Fruit fly (Drosophila melanogaster) whole organism, embryonic: Measurements from ENCODE around the gene CG44008.

ENCODE experiments used
- Adf1 ChIP-seq: fragments of 200-800 bp; sonication (Bioruptor generic); IDR thresholded peaks from 2 replicates; pipeline ENCODE4 v1.3.6; 2022; ENCODE audit warnings: missing biosample characterization, missing genetic modification characterization
- Aef1 ChIP-seq: fragments of 200-800 bp; sonication (Bioruptor generic); IDR thresholded peaks from 3 replicates; pipeline ENCODE4 v1.3.6; 2022; ENCODE audit warnings: missing biosample characterization, missing genetic modification characterization
- B-H2 ChIP-seq: fragments of 200-800 bp; sonication (Bioruptor generic); optimal IDR thresholded peaks from 2 replicates; lab custom pipeline; 2018; ENCODE audit warnings: missing biosample characterization, mild to moderate bottlenecking, missing genetic modification characterization
- BEAF-32 ChIP-seq: fragments of 200-800 bp; sonication (Bioruptor generic); optimal IDR thresholded peaks from 3 replicates; lab custom pipeline; 2017; ENCODE audit warnings: missing biosample characterization, missing genetic modification characterization, mild to moderate bottlenecking, moderate library complexity, missing genetic modification reagents
- Bgb ChIP-seq: fragments of 200-800 bp; sonication (Bioruptor generic); IDR thresholded peaks from 2 replicates; pipeline ENCODE4 v1.3.6; 2022; ENCODE audit warnings: missing biosample characterization, missing genetic modification characterization; ENCODE audit not compliant: partially characterized antibody
- CG10366 ChIP-seq: fragments of 200-800 bp; sonication (Bioruptor generic); IDR thresholded peaks from 2 replicates; pipeline ENCODE4 v1.3.6; 2022; ENCODE audit warnings: missing biosample characterization, missing genetic modification characterization
- CG10431 ChIP-seq: fragments of 200-800 bp; sonication (Bioruptor generic); optimal IDR thresholded peaks from 3 replicates; lab custom pipeline; 2018; ENCODE audit warnings: missing biosample characterization, mild to moderate bottlenecking, missing genetic modification characterization
- CG12219 ChIP-seq: fragments of 200-800 bp; sonication (Bioruptor generic); optimal IDR thresholded peaks from 3 replicates; lab custom pipeline; 2018; ENCODE audit warnings: missing biosample characterization, mild to moderate bottlenecking, missing genetic modification characterization
- CG13424 ChIP-seq: fragments of 200-800 bp; sonication (Bioruptor generic); optimal IDR thresholded peaks from 2 replicates; lab custom pipeline; 2019; ENCODE audit warnings: missing biosample characterization, mild to moderate bottlenecking, missing genetic modification characterization, moderate library complexity
- CG15073 ChIP-seq: fragments of 200-800 bp; sonication (Bioruptor generic); optimal IDR thresholded peaks from 2 replicates; lab custom pipeline; 2016; ENCODE audit warnings: missing biosample characterization, missing genetic modification characterization
- CG2116 ChIP-seq: fragments of 200-800 bp; sonication (Bioruptor generic); optimal IDR thresholded peaks from 3 replicates; lab custom pipeline; 2018; ENCODE audit warnings: missing biosample characterization, mild to moderate bottlenecking, missing genetic modification characterization
- CG2120 ChIP-seq: fragments of 200-800 bp; sonication (Bioruptor generic); optimal IDR thresholded peaks from 3 replicates; lab custom pipeline; 2016; ENCODE audit warnings: missing biosample characterization, missing genetic modification characterization
- CG2875 ChIP-seq: fragments of 200-800 bp; sonication (Bioruptor generic); optimal IDR thresholded peaks from 2 replicates; lab custom pipeline; 2017; ENCODE audit warnings: missing biosample characterization, mild to moderate bottlenecking, missing genetic modification characterization, missing genetic modification reagents
- CG31365 ChIP-seq: fragments of 200-800 bp; sonication (Bioruptor generic); optimal IDR thresholded peaks from 2 replicates; lab custom pipeline; 2018; ENCODE audit warnings: missing biosample characterization, mild to moderate bottlenecking, missing genetic modification characterization
- CG3281 ChIP-seq: fragments of 200-800 bp; sonication (Bioruptor generic); optimal IDR thresholded peaks from 3 replicates; lab custom pipeline; 2017; ENCODE audit warnings: missing biosample characterization, mild to moderate bottlenecking, missing genetic modification characterization
- CG33213 ChIP-seq: fragments of 200-800 bp; sonication (Bioruptor generic); optimal IDR thresholded peaks from 3 replicates; lab custom pipeline; 2016; ENCODE audit warnings: missing biosample characterization, missing genetic modification characterization
- CG3726 ChIP-seq: fragments of 200-800 bp; sonication (Bioruptor generic); IDR thresholded peaks from 3 replicates; pipeline ENCODE4, ENCODE4 v1.3.6; 2022; ENCODE audit warnings: missing biosample characterization, missing genetic modification characterization
- CG7839 ChIP-seq: fragments of 200-800 bp; sonication (Bioruptor generic); optimal IDR thresholded peaks from 3 replicates; lab custom pipeline; 2018; ENCODE audit warnings: missing biosample characterization, mild to moderate bottlenecking, missing genetic modification characterization, moderate library complexity
- CG8924 ChIP-seq: fragments of 200-800 bp; optimal IDR thresholded peaks from 3 replicates; lab custom pipeline; 2019; ENCODE audit warnings: missing biosample characterization, mild to moderate bottlenecking, missing genetic modification characterization, moderate library complexity
- E2f1 ChIP-seq: fragments of 200-800 bp; sonication (Bioruptor generic); IDR thresholded peaks from 2 replicates; pipeline ENCODE4 v1.3.6; 2022; ENCODE audit warnings: missing biosample characterization, missing genetic modification characterization
- ERR ChIP-seq: fragments of 200-800 bp; sonication (Bioruptor generic); optimal IDR thresholded peaks from 2 replicates; lab custom pipeline; 2016; ENCODE audit warnings: missing biosample characterization, missing genetic modification characterization
- Fer3 ChIP-seq: fragments of 200-800 bp; sonication (Bioruptor generic); optimal IDR thresholded peaks from 2 replicates; lab custom pipeline; 2018; ENCODE audit warnings: missing biosample characterization, mild to moderate bottlenecking, missing genetic modification characterization, moderate library complexity
- Med ChIP-seq: fragments of 200-800 bp; sonication (Bioruptor generic); peaks from one replicate; lab custom pipeline; 2016; ENCODE audit warnings: missing biosample characterization, missing genetic modification characterization, mild to moderate bottlenecking, inconsistent platforms, moderate library complexity
- Nf-YC ChIP-seq: fragments of 200-800 bp; optimal IDR thresholded peaks from 3 replicates; lab custom pipeline; 2019; ENCODE audit warnings: missing biosample characterization, mild to moderate bottlenecking, missing genetic modification characterization, moderate library complexity
- Ravus ChIP-seq: fragments of 200-800 bp; sonication (Bioruptor generic); IDR thresholded peaks from 2 replicates; pipeline ENCODE4 v1.3.6; 2022; ENCODE audit warnings: missing biosample characterization, missing genetic modification characterization
- Sox100B ChIP-seq: fragments of 200-800 bp; sonication (Bioruptor generic); optimal IDR thresholded peaks from 3 replicates; lab custom pipeline; 2018; ENCODE audit warnings: missing biosample characterization, mild to moderate bottlenecking, missing genetic modification characterization
- Usf ChIP-seq: fragments of 200-800 bp; sonication (Bioruptor generic); optimal IDR thresholded peaks from 2 replicates; lab custom pipeline; 2017; ENCODE audit warnings: missing genotype, missing biosample characterization, missing genetic modification characterization
- Xbp1 ChIP-seq: fragments of 200-800 bp; sonication (Bioruptor generic); optimal IDR thresholded peaks from 3 replicates; lab custom pipeline; 2016; ENCODE audit warnings: missing biosample characterization, mild to moderate bottlenecking, missing genetic modification characterization
- ab ChIP-seq: fragments of 200-800 bp; sonication (Bioruptor generic); optimal IDR thresholded peaks from 2 replicates; lab custom pipeline; 2016; ENCODE audit warnings: missing biosample characterization, missing genetic modification characterization
- cad ChIP-seq: fragments of >200 bp; optimal IDR thresholded peaks from 2 replicates; lab custom pipeline; 2017; ENCODE audit warnings: missing biosample characterization, missing genetic modification characterization
- crc ChIP-seq: fragments of 200-800 bp; sonication (Bioruptor generic); optimal IDR thresholded peaks from 2 replicates; lab custom pipeline; 2016; ENCODE audit warnings: missing biosample characterization, missing genetic modification characterization
- dm ChIP-seq: fragments of 200-800 bp; sonication (Bioruptor generic); optimal IDR thresholded peaks from 3 replicates; lab custom pipeline; 2016; ENCODE audit warnings: missing biosample characterization, missing genetic modification characterization
- dmrt99B ChIP-seq: fragments of 200-800 bp; sonication (Bioruptor generic); optimal IDR thresholded peaks from 2 replicates; lab custom pipeline; 2018; ENCODE audit warnings: missing biosample characterization, mild to moderate bottlenecking, missing genetic modification characterization, moderate library complexity
- emc ChIP-seq: fragments of 200-800 bp; sonication (Bioruptor generic); optimal IDR thresholded peaks from 2 replicates; lab custom pipeline; 2016; ENCODE audit warnings: missing biosample characterization, missing genetic modification characterization
- fd64A ChIP-seq: fragments of 200-800 bp; sonication (Bioruptor generic); optimal IDR thresholded peaks from 3 replicates; lab custom pipeline; 2018; ENCODE audit warnings: missing biosample characterization, mild to moderate bottlenecking, missing genetic modification characterization
- gcm2 ChIP-seq: fragments of 200-800 bp; sonication (Bioruptor generic); optimal IDR thresholded peaks from 2 replicates; lab custom pipeline; 2016; ENCODE audit warnings: missing biosample characterization, missing genetic modification characterization
- gem ChIP-seq: fragments of 200-800 bp; sonication (Bioruptor generic); optimal IDR thresholded peaks from 2 replicates; lab custom pipeline; 2019; ENCODE audit warnings: missing biosample characterization, mild to moderate bottlenecking, missing genetic modification characterization, moderate library complexity
- gsb-n ChIP-seq: fragments of 200-800 bp; sonication (Bioruptor generic); optimal IDR thresholded peaks from 3 replicates; lab custom pipeline; 2018; ENCODE audit warnings: missing biosample characterization, mild to moderate bottlenecking, missing genetic modification characterization
- h ChIP-seq: fragments of >200 bp; optimal IDR thresholded peaks from 2 replicates; lab custom pipeline; 2017
- her ChIP-seq: fragments of 200-800 bp; sonication (Bioruptor generic); optimal IDR thresholded peaks from 2 replicates; lab custom pipeline; 2016; ENCODE audit warnings: missing biosample characterization, missing genetic modification characterization
- inv ChIP-seq: fragments of 200-800 bp; sonication (Bioruptor generic); IDR thresholded peaks from 2 replicates; pipeline ENCODE4 v1.3.6; 2022; ENCODE audit warnings: missing biosample characterization, missing genetic modification characterization; ENCODE audit not compliant: partially characterized antibody
- onecut ChIP-seq: fragments of 200-800 bp; sonication (Bioruptor generic); IDR thresholded peaks from 2 replicates; pipeline ENCODE4 v1.3.6; 2022; ENCODE audit warnings: missing biosample characterization, missing genetic modification characterization
- pb ChIP-seq: fragments of 200-800 bp; sonication (Bioruptor generic); optimal IDR thresholded peaks from 3 replicates; lab custom pipeline; 2016; ENCODE audit warnings: missing biosample characterization, missing genetic modification characterization
- pum ChIP-seq: fragments of 200-800 bp; sonication (Bioruptor generic); optimal IDR thresholded peaks from 2 replicates; lab custom pipeline; 2016; ENCODE audit warnings: missing biosample characterization, missing genetic modification characterization
- pzg ChIP-seq: fragments of 200-800 bp; sonication (Bioruptor generic); optimal IDR thresholded peaks from 3 replicates; lab custom pipeline; 2018; ENCODE audit warnings: missing biosample characterization, mild to moderate bottlenecking, missing genetic modification characterization, moderate library complexity
- sc ChIP-seq, 3 experiments: fragments of >200 bp in 2 of 3; fragments of 200-800 bp in 1 of 3; sonication (Bioruptor generic) in 1 of 3; optimal IDR thresholded peaks; 2 replicates in 2 of 3; 3 replicates in 1 of 3; lab custom pipeline; 2017; ENCODE audit warnings: mild to moderate bottlenecking in 1 of 3, missing biosample characterization in 1 of 3, missing genetic modification characterization in 1 of 3, missing genetic modification reagents in 1 of 3
- stwl ChIP-seq: fragments of 200-800 bp; sonication (Bioruptor generic); optimal IDR thresholded peaks from 3 replicates; lab custom pipeline; 2018; ENCODE audit warnings: missing biosample characterization, mild to moderate bottlenecking, missing genetic modification characterization, moderate library complexity
- sug ChIP-seq: fragments of 200-800 bp; optimal IDR thresholded peaks from 2 replicates; lab custom pipeline; 2019; ENCODE audit warnings: missing biosample characterization, mild to moderate bottlenecking, missing genetic modification characterization, moderate library complexity
- vnd ChIP-seq: fragments of 200-800 bp; sonication (Bioruptor generic); IDR thresholded peaks from 3 replicates; pipeline ENCODE4 v1.3.6; 2022; ENCODE audit warnings: missing biosample characterization, missing genetic modification characterization; ENCODE audit not compliant: partially characterized antibody
- zfh1 ChIP-seq: fragments of 200-800 bp; sonication (Bioruptor generic); IDR thresholded peaks from 3 replicates; pipeline ENCODE4 v1.3.6; 2022; ENCODE audit warnings: missing biosample characterization, missing genetic modification characterization

CG44008 gene

DNA sequence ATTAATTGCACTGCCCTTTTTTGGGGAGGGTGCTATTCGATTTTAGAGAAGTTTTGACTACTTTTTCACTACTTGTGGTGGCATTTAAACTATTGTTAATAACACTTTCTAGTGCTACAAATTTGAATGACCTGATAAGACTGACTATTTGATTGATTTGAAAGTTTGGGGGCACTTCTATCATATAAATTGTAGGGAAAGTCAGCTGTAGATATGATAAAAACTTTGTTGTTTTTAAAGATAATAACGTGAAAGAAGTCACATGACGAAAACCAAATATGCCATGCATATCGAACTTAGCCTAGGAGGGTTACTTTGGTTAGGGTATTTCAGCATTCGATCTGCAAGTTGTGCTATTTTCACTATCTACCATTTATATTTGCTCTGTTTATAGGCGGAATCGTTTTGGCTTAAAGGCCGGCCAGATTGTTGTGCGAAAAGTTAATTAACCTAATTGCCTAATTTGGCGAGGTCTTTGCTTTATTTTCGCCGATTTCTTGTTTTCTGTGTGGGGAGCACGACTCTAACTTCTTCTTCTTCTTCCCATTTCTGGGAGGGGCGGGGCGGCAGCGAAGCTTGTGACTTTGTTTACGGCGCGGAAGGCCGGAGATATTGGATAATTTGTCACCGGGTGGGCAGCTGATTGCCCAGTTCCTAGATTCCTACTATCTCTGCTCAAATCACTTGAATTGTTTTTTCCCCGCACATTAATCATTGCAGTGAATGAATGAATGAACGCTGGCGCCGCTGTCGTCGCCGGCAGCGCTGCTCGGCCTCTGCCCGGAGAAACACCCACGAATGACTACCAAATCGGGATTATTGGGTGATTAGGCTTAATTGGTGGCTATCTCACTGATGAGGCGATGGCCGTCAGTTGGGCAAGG, 29.2 kb downstream of the CG44008 start (continued):
- TF ChIP-seq inv (no peak), Fer3 (tag; lab: Kevin White, UChicago) (no peak), CG33213 (GFP tag; lab: Kevin White, UChicago) (no peak), CG7839 (tag; lab: Kevin White, UChicago) (peak; percentile 8), Med (GFP tag; lab: Kevin White, UChicago) (peak; percentile 33), CG31365 (no peak), gcm2 (GFP tag; lab: Kevin White, UChicago) (no peak), CG13424 (tag; lab: Kevin White, UChicago) (no peak), CG15073 (GFP tag; lab: Kevin White, UChicago) (no peak), CG12219 (GFP tag; lab: Kevin White, UChicago) (no peak), CG2120 (GFP tag; lab: Kevin White, UChicago) (no peak), CG2875 (GFP tag; lab: Kevin White, UChicago) (no peak), CG2116 (no peak), sug (tag; lab: Kevin White, UChicago) (peak; percentile 11), Sox100B (GFP tag; lab: Kevin White, UChicago) (no peak), Nf-YC (tag; lab: Kevin White, UChicago) (no peak), fd64A (GFP tag; lab: Kevin White, UChicago) (no peak), cad (GFP tag; lab: Kevin White, UChicago) (no peak), B-H2 (GFP tag; lab: Kevin White, UChicago) (no peak), gsb-n (tag; lab: Kevin White, UChicago) (no peak), stwl (no peak), CG3281 (GFP tag; lab: Kevin White, UChicago) (peak; percentile 15), CG8924 (tag; lab: Kevin White, UChicago) (no peak), CG10366 (GFP tag; lab: Robert Waterston, UW) (no peak), her (GFP tag; lab: Kevin White, UChicago) (no peak), Aef1 (no peak), ERR (GFP tag; lab: Kevin White, UChicago) (no peak), zfh1 (GFP tag; lab: Robert Waterston, UW) (no peak), dmrt99B (tag; lab: Kevin White, UChicago) (no peak), Ravus (GFP tag; lab: Robert Waterston, UW) (no peak), CG3726 (GFP tag; lab: Robert Waterston, UW) (no peak), pzg (no peak), crc (GFP tag; lab: Kevin White, UChicago) (no peak), pb (no peak), dm (GFP tag; lab: Kevin White, UChicago) (no peak), pum (no peak), Bgb (no peak), Adf1 (peak; percentile 98), Usf (GFP tag; lab: Kevin White, UChicago) (no peak), ab (GFP tag; lab: Kevin White, UChicago) (no peak), CG10431 (GFP tag; lab: Kevin White, UChicago) (no peak), Xbp1 (GFP tag; lab: Kevin White, UChicago) (no peak), vnd (no peak), onecut (GFP tag; lab: Robert Waterston, UW) (no peak), gem (peak; percentile 27), emc (no peak), sc (optimal IDR thresholded peaks at IDR 0.05; lab: Kevin White, UChicago) (no peak), sc (GFP tag; optimal IDR thresholded peaks at IDR 0.05; lab: Kevin White, UChicago) (no peak), BEAF-32 (GFP tag; lab: Kevin White, UChicago) (no peak), h (lab: Kevin White, UChicago) (no peak), E2f1 (GFP tag; lab: Robert Waterston, UW) (no peak)
